Worm (Caenorhabditis elegans) whole organism, midembryonic: ENCODE measurements around the gene copb-1.
A peak's percentile ranks its signal among the peaks of the same experiment; 100 is the strongest.

Source experiments
- T22C8.4 ChIP-seq: fragments of 200-800 bp; sonication (Bioruptor generic); IDR thresholded peaks from 2 replicates; pipeline ENCODE4 v1.3.6; 2022; ENCODE audit warnings: missing genetic modification characterization, missing compliant biosample characterization
- cog-1 ChIP-seq: sonication (generic microtip); optimal IDR thresholded peaks from 2 replicates; lab custom pipeline; 2016; ENCODE audit warnings: missing genetic modification characterization, missing compliant biosample characterization
- flt-1 ChIP-seq: fragments of 200-800 bp; sonication (Bioruptor generic); IDR thresholded peaks from 2 replicates; pipeline ENCODE4 v1.3.6; 2022; ENCODE audit warnings: missing genetic modification characterization, missing compliant biosample characterization
- klf-2 ChIP-seq: fragments of 200-800 bp; sonication (Bioruptor generic); conservative IDR thresholded peaks from 2 replicates; pipeline ENCODE4 v1.3.6; 2022; ENCODE audit warnings: missing genetic modification reagents, missing genetic modification characterization, missing compliant biosample characterization
- ref-1 ChIP-seq: fragments of 200-800 bp; sonication (Bioruptor generic); conservative IDR thresholded peaks from 2 replicates; pipeline ENCODE4 v1.3.6; 2022; ENCODE audit warnings: missing genetic modification reagents, missing genetic modification characterization, missing compliant biosample characterization
- tab-1 ChIP-seq: fragments of 200-800 bp; sonication (Bioruptor generic); IDR thresholded peaks from 2 replicates; pipeline ENCODE4 v1.3.6; 2022; ENCODE audit warnings: missing genetic modification characterization, missing compliant biosample characterization
- ztf-23 ChIP-seq: fragments of 200-800 bp; sonication (Bioruptor generic); IDR thresholded peaks from 2 replicates; pipeline ENCODE4 v1.3.6; 2022; ENCODE audit warnings: missing genetic modification reagents, missing genetic modification characterization, missing compliant biosample characterization

ce11 chrII:3113289-3113688 is 34.7 kb downstream of the copb-1 start:
- TF ChIP-seq ref-1, result no peak
- TF ChIP-seq tab-1 (GFP tag; lab: Robert Waterston, UW), result 0 out of 2 replicates have a peak, but pooled peaks have one; percentile 14
- TF ChIP-seq klf-2 (GFP tag; lab: Robert Waterston, UW), result no peak
- TF ChIP-seq cog-1 (tag; lab: Kevin White, UChicago), result no peak
- TF ChIP-seq flt-1, result no peak
- TF ChIP-seq ztf-23 (GFP tag; lab: Robert Waterston, UW), result no peak
- no peak for TF ChIP-seq T22C8.4
